Fruit fly (Drosophila melanogaster) whole organism, embryonic: ENCODE results near the gene tipE.
A peak's percentile ranks its signal among the peaks of the same experiment; 100 is the strongest.

Source experiments
- Aef1 ChIP-seq: fragments of 200-800 bp; sonication (Bioruptor generic); IDR thresholded peaks from 3 replicates; pipeline ENCODE4 v1.3.6; 2022; ENCODE audit warnings: missing biosample characterization, missing genetic modification characterization
- Atf6 ChIP-seq: fragments of 200-800 bp; sonication (Bioruptor generic); IDR thresholded peaks from 2 replicates; pipeline ENCODE4 v1.3.6; 2022; ENCODE audit warnings: missing biosample characterization, missing genetic modification characterization
- Bdp1 ChIP-seq: fragments of 200-800 bp; sonication (Bioruptor generic); optimal IDR thresholded peaks from 3 replicates; lab custom pipeline; 2016; ENCODE audit warnings: missing biosample characterization, missing genetic modification characterization
- BtbVII ChIP-seq: fragments of 200-800 bp; sonication (Bioruptor generic); optimal IDR thresholded peaks from 3 replicates; lab custom pipeline; 2017; ENCODE audit warnings: missing biosample characterization, mild to moderate bottlenecking, missing genetic modification characterization
- CG10147 ChIP-seq: fragments of 200-800 bp; sonication (Bioruptor generic); optimal IDR thresholded peaks from 2 replicates; lab custom pipeline; 2019; ENCODE audit warnings: missing biosample characterization, mild to moderate bottlenecking, missing genetic modification characterization, moderate library complexity
- CG11560 ChIP-seq: fragments of 200-800 bp; sonication (Bioruptor generic); IDR thresholded peaks from 3 replicates; pipeline ENCODE4 v1.3.6; 2022; ENCODE audit warnings: missing biosample characterization, missing genetic modification characterization
- CG12219 ChIP-seq: fragments of 200-800 bp; sonication (Bioruptor generic); optimal IDR thresholded peaks from 3 replicates; lab custom pipeline; 2018; ENCODE audit warnings: missing biosample characterization, mild to moderate bottlenecking, missing genetic modification characterization
- CG13123 ChIP-seq: fragments of 200-800 bp; sonication (Bioruptor generic); optimal IDR thresholded peaks from 2 replicates; lab custom pipeline; 2016; ENCODE audit warnings: missing biosample characterization, missing genetic modification characterization
- CG13624 ChIP-seq: fragments of 200-800 bp; sonication (Bioruptor generic); optimal IDR thresholded peaks from 2 replicates; lab custom pipeline; 2016; ENCODE audit warnings: missing biosample characterization, missing genetic modification characterization
- CG14441 ChIP-seq: fragments of 200-800 bp; sonication (Bioruptor generic); IDR thresholded peaks from 2 replicates; pipeline ENCODE4 v1.3.6; 2022; ENCODE audit warnings: missing biosample characterization, missing genetic modification characterization
- CG1602 ChIP-seq: fragments of 200-800 bp; sonication (Bioruptor generic); optimal IDR thresholded peaks from 3 replicates; lab custom pipeline; 2016; ENCODE audit warnings: missing biosample characterization, missing genetic modification characterization
- CG16813 ChIP-seq: fragments of 200-800 bp; sonication (Bioruptor generic); IDR thresholded peaks from 3 replicates; pipeline ENCODE4 v1.3.6; 2022; ENCODE audit warnings: missing biosample characterization, missing genetic modification characterization; ENCODE audit not compliant: partially characterized antibody
- CG31365 ChIP-seq: fragments of 200-800 bp; sonication (Bioruptor generic); optimal IDR thresholded peaks from 2 replicates; lab custom pipeline; 2018; ENCODE audit warnings: missing biosample characterization, mild to moderate bottlenecking, missing genetic modification characterization
- CG34376 ChIP-seq: fragments of 200-800 bp; sonication (Bioruptor generic); optimal IDR thresholded peaks from 2 replicates; lab custom pipeline; 2018; ENCODE audit warnings: missing biosample characterization, mild to moderate bottlenecking, missing genetic modification characterization
- CG3838 ChIP-seq: fragments of 200-800 bp; sonication (Bioruptor generic); optimal IDR thresholded peaks from 3 replicates; lab custom pipeline; 2016; ENCODE audit warnings: missing biosample characterization, missing genetic modification characterization
- CG6175 ChIP-seq: fragments of 200-800 bp; sonication (Bioruptor generic); IDR thresholded peaks from 3 replicates; pipeline ENCODE4 v1.3.6; 2022; ENCODE audit warnings: missing biosample characterization, missing genetic modification characterization
- CG7928 ChIP-seq: fragments of 200-800 bp; sonication (Bioruptor generic); optimal IDR thresholded peaks from 2 replicates; lab custom pipeline; 2017; ENCODE audit warnings: missing biosample characterization, mild to moderate bottlenecking, missing genetic modification characterization
- CG8359 ChIP-seq: fragments of 200-800 bp; sonication (Bioruptor generic); optimal IDR thresholded peaks from 2 replicates; lab custom pipeline; 2017; ENCODE audit warnings: missing biosample characterization, mild to moderate bottlenecking, missing genetic modification characterization, borderline replicate concordance
- CrebB ChIP-seq: fragments of 200-800 bp; sonication (Bioruptor generic); optimal IDR thresholded peaks from 3 replicates; lab custom pipeline; 2018; ENCODE audit warnings: missing biosample characterization, mild to moderate bottlenecking, missing genetic modification characterization
- D19A ChIP-seq: fragments of 200-800 bp; optimal IDR thresholded peaks from 3 replicates; lab custom pipeline; 2019; ENCODE audit warnings: missing biosample characterization, mild to moderate bottlenecking, missing genetic modification characterization, moderate library complexity
- Dfd ChIP-seq, 2 experiments: fragments of >200 bp; optimal IDR thresholded peaks; 2 replicates each; lab custom pipeline; 2017; ENCODE audit warnings: missing biosample characterization in 2 of 2, missing genetic modification characterization in 2 of 2
- Doc2 ChIP-seq: fragments of 200-800 bp; sonication (Bioruptor generic); IDR thresholded peaks from 2 replicates; pipeline ENCODE4 v1.3.6; 2022; ENCODE audit warnings: missing biosample characterization, missing genetic modification characterization
- Hr78 ChIP-seq, 2 experiments: fragments of 200-800 bp in 1 of 2; fragments of >200 bp in 1 of 2; sonication (Bioruptor generic) in 1 of 2; optimal IDR thresholded peaks; 2 replicates each; lab custom pipeline; 2017 to 2019; ENCODE audit warnings: missing biosample characterization in 2 of 2, missing genetic modification characterization in 2 of 2, mild to moderate bottlenecking in 1 of 2, moderate library complexity in 1 of 2
- Kr ChIP-seq: fragments of 200-800 bp; sonication (Bioruptor generic); optimal IDR thresholded peaks from 2 replicates; lab custom pipeline; 2017; ENCODE audit warnings: missing biosample characterization, mild to moderate bottlenecking, missing genetic modification characterization
- Meics ChIP-seq: fragments of 200-800 bp; sonication (Bioruptor generic); optimal IDR thresholded peaks from 2 replicates; lab custom pipeline; 2017; ENCODE audit warnings: missing biosample characterization, mild to moderate bottlenecking, missing genetic modification characterization
- Mrtf ChIP-seq: fragments of 200-800 bp; sonication (Bioruptor generic); IDR thresholded peaks from 3 replicates; pipeline ENCODE4 v1.3.6; 2022; ENCODE audit warnings: missing biosample characterization, missing genetic modification characterization
- Ssrp ChIP-seq: fragments of 200-800 bp; sonication (Bioruptor generic); optimal IDR thresholded peaks from 2 replicates; lab custom pipeline; 2018; ENCODE audit warnings: missing biosample characterization, mild to moderate bottlenecking, missing genetic modification characterization, moderate library complexity
- Trl ChIP-seq, 3 experiments: fragments of >200 bp in 2 of 3; fragments of 200-800 bp in 1 of 3; sonication (Bioruptor generic) in 1 of 3; optimal IDR thresholded peaks; 2 replicates in 1 of 3; 3 replicates in 2 of 3; lab custom pipeline; 2016 to 2017; ENCODE audit warnings: missing biosample characterization in 1 of 3, missing genetic modification characterization in 1 of 3
- caup ChIP-seq: fragments of 200-800 bp; sonication (Bioruptor generic); optimal IDR thresholded peaks from 3 replicates; lab custom pipeline; 2017; ENCODE audit warnings: missing biosample characterization, mild to moderate bottlenecking, missing genetic modification characterization, moderate library complexity; ENCODE audit not compliant: severe bottlenecking
- dysf ChIP-seq: fragments of 200-800 bp; sonication (Bioruptor generic); IDR thresholded peaks from 3 replicates; pipeline ENCODE4 v1.3.6; 2022; ENCODE audit warnings: missing biosample characterization, missing genetic modification characterization
- fd3F ChIP-seq: fragments of 200-800 bp; sonication (Bioruptor generic); optimal IDR thresholded peaks from 2 replicates; lab custom pipeline; 2018; ENCODE audit warnings: missing biosample characterization, mild to moderate bottlenecking, missing genetic modification characterization, moderate library complexity
- gce ChIP-seq: fragments of 200-800 bp; sonication (Bioruptor generic); IDR thresholded peaks from 3 replicates; pipeline ENCODE4 v1.3.6; 2022; ENCODE audit warnings: missing biosample characterization, missing genetic modification characterization
- jing ChIP-seq: fragments of 200-800 bp; sonication (Bioruptor generic); optimal IDR thresholded peaks from 2 replicates; lab custom pipeline; 2018; ENCODE audit warnings: missing biosample characterization, mild to moderate bottlenecking, missing genetic modification characterization
- maf-S ChIP-seq: fragments of 200-800 bp; sonication (Bioruptor generic); optimal IDR thresholded peaks from 2 replicates; lab custom pipeline; 2016; ENCODE audit warnings: missing biosample characterization, missing genetic modification characterization
- nau ChIP-seq: fragments of 200-800 bp; sonication (Bioruptor generic); optimal IDR thresholded peaks from 3 replicates; lab custom pipeline; 2017; ENCODE audit warnings: missing biosample characterization, mild to moderate bottlenecking, missing genetic modification characterization, missing genetic modification reagents
- nom ChIP-seq: fragments of 200-800 bp; sonication (Bioruptor generic); optimal IDR thresholded peaks from 2 replicates; lab custom pipeline; 2017; ENCODE audit warnings: missing biosample characterization, missing genetic modification characterization, mild to moderate bottlenecking, moderate library complexity, missing genetic modification reagents
- oc ChIP-seq: fragments of 200-800 bp; sonication (Bioruptor generic); optimal IDR thresholded peaks from 2 replicates; lab custom pipeline; 2018; ENCODE audit warnings: missing biosample characterization, mild to moderate bottlenecking, missing genetic modification characterization, moderate library complexity
- p53 ChIP-seq: fragments of 200-800 bp; sonication (Bioruptor generic); optimal IDR thresholded peaks from 2 replicates; lab custom pipeline; 2016; ENCODE audit warnings: missing biosample characterization, missing genetic modification characterization
- pum ChIP-seq: fragments of 200-800 bp; sonication (Bioruptor generic); optimal IDR thresholded peaks from 2 replicates; lab custom pipeline; 2016; ENCODE audit warnings: missing biosample characterization, missing genetic modification characterization
- ranshi ChIP-seq: fragments of 200-800 bp; sonication (Bioruptor generic); IDR thresholded peaks from 2 replicates; pipeline ENCODE4 v1.3.6; 2022; ENCODE audit warnings: missing biosample characterization, missing genetic modification characterization
- row ChIP-seq: fragments of 200-800 bp; sonication (Bioruptor generic); IDR thresholded peaks from 3 replicates; pipeline ENCODE4 v1.3.6; 2022; ENCODE audit warnings: missing biosample characterization, missing genetic modification characterization
- sqz ChIP-seq: fragments of 200-800 bp; sonication (Bioruptor generic); optimal IDR thresholded peaks from 3 replicates; lab custom pipeline; 2018; ENCODE audit warnings: missing biosample characterization, mild to moderate bottlenecking, missing genetic modification characterization
- tin ChIP-seq: fragments of 200-800 bp; sonication (Bioruptor generic); optimal IDR thresholded peaks from 3 replicates; lab custom pipeline; 2016; ENCODE audit warnings: missing biosample characterization, missing genetic modification characterization
- trem ChIP-seq: fragments of 200-800 bp; optimal IDR thresholded peaks from 3 replicates; lab custom pipeline; 2019; ENCODE audit warnings: missing biosample characterization, mild to moderate bottlenecking, missing genetic modification characterization, moderate library complexity
- trh ChIP-seq: fragments of 200-800 bp; sonication (Bioruptor generic); optimal IDR thresholded peaks from 2 replicates; lab custom pipeline; 2016; ENCODE audit warnings: missing biosample characterization, missing genetic modification characterization
- unpg ChIP-seq: fragments of 200-800 bp; sonication (Bioruptor generic); optimal IDR thresholded peaks from 3 replicates; lab custom pipeline; 2018; ENCODE audit warnings: missing biosample characterization, mild to moderate bottlenecking, missing genetic modification characterization, moderate library complexity
- wor ChIP-seq: fragments of 200-800 bp; sonication (Bioruptor generic); IDR thresholded peaks from 2 replicates; pipeline ENCODE4 v1.3.6; 2022; ENCODE audit warnings: missing biosample characterization, missing genetic modification characterization
- yki ChIP-seq: fragments of >200 bp; optimal IDR thresholded peaks from 3 replicates; lab custom pipeline; 2018
- z ChIP-seq: fragments of 200-800 bp; sonication (Bioruptor generic); IDR thresholded peaks from 3 replicates; pipeline ENCODE4 v1.3.6; 2022; ENCODE audit warnings: missing biosample characterization, missing genetic modification characterization

Gene tipE

dm6 chr3L:4228187-4228836, 40.0 kb downstream of the tipE start (continued):
- peak; percentile 39 for TF ChIP-seq Kr (GFP tag; lab: Kevin White, UChicago)
- peak; percentile 97 for TF ChIP-seq row (GFP tag; lab: Robert Waterston, UW)
- peak; percentile 80 for TF ChIP-seq CG11560 (tag; lab: Robert Waterston, UW)
- TF ChIP-seq Ssrp (tag; lab: Kevin White, UChicago) = peak; percentile 96
- TF ChIP-seq Dfd (GFP tag; optimal IDR thresholded peaks at IDR 0.05; lab: Kevin White, UChicago) = no peak
- peak; percentile 83 for TF ChIP-seq p53 (GFP tag; lab: Kevin White, UChicago)
- peak; percentile 95 for TF ChIP-seq Aef1 (GFP tag; lab: Robert Waterston, UW)
- peak; percentile 73; the same call in 1 of the 2 replicates for TF ChIP-seq Doc2 (GFP tag; lab: Robert Waterston, UW)
- TF ChIP-seq wor = peak; percentile 95
- TF ChIP-seq BtbVII = peak; percentile 90
- TF ChIP-seq z (GFP tag; lab: Robert Waterston, UW) = peak; percentile 73
- peak; percentile 84 for TF ChIP-seq Bdp1 (GFP tag; lab: Kevin White, UChicago)
- TF ChIP-seq CrebB = peak; percentile 93
- no peak for TF ChIP-seq CG16813 (GFP tag; lab: Robert Waterston, UW)
- TF ChIP-seq pum (GFP tag; lab: Kevin White, UChicago) = peak; percentile 96
- TF ChIP-seq CG14441 (GFP tag; lab: Robert Waterston, UW) = peak; percentile 96
- TF ChIP-seq Hr78 (GFP tag; optimal IDR thresholded peaks at IDR 0.05; lab: Kevin White, UChicago) = peak in 1 of 2 experiments; percentile 92
- TF ChIP-seq fd3F (GFP tag; lab: Kevin White, UChicago) = peak; percentile 84
- TF ChIP-seq jing (GFP tag; lab: Kevin White, UChicago) = peak; percentile 97
- peak; percentile 90 for TF ChIP-seq CG13624
- peak; percentile 88 for TF ChIP-seq CG10147
- TF ChIP-seq Atf6 (GFP tag; lab: Robert Waterston, UW) = peak; percentile 91
- peak; percentile 96 for TF ChIP-seq ranshi
- peak; percentile 87 for TF ChIP-seq CG3838 (GFP tag; lab: Kevin White, UChicago)
- peak; percentile 94 for TF ChIP-seq D19A
- peak; percentile 98 for TF ChIP-seq nom (GFP tag; lab: Kevin White, UChicago)
- TF ChIP-seq CG8359 (GFP tag; lab: Kevin White, UChicago) = peak; percentile 91
- peak; percentile 97 for TF ChIP-seq unpg (GFP tag; lab: Kevin White, UChicago)
- peak; percentile 94 for TF ChIP-seq CG1602
- peak; percentile 98 for TF ChIP-seq gce (GFP tag; lab: Robert Waterston, UW)
- TF ChIP-seq maf-S (GFP tag; lab: Kevin White, UChicago) = peak; percentile 91
- peak; percentile 97 for TF ChIP-seq tin (GFP tag; lab: Kevin White, UChicago)
- TF ChIP-seq oc (tag; lab: Kevin White, UChicago) = peak; percentile 97
- TF ChIP-seq caup (GFP tag; lab: Kevin White, UChicago) = peak; percentile 90
- no peak for TF ChIP-seq yki (lab: Kevin White, UChicago)
- peak; percentile 76 for TF ChIP-seq CG31365 (tag; lab: Kevin White, UChicago)
- TF ChIP-seq CG7928 = peak; percentile 61
- TF ChIP-seq nau (GFP tag; lab: Kevin White, UChicago) = peak; percentile 94
- TF ChIP-seq CG6175 (GFP tag; lab: Robert Waterston, UW) = peak; percentile 58; the same call in 2 of the 3 replicates
- peak; percentile 91 for TF ChIP-seq CG13123 (GFP tag; lab: Kevin White, UChicago)
- TF ChIP-seq CG34376 (GFP tag; lab: Kevin White, UChicago) = peak; percentile 68
- peak; percentile 97 for TF ChIP-seq dysf
- peak; percentile 94 for TF ChIP-seq trem (tag; lab: Kevin White, UChicago)
- TF ChIP-seq trh = peak; percentile 89
- TF ChIP-seq Meics (GFP tag; lab: Kevin White, UChicago) = peak; percentile 82
- peak; percentile 92 for TF ChIP-seq sqz
- TF ChIP-seq Mrtf (GFP tag; lab: Robert Waterston, UW) = peak; percentile 96
- TF ChIP-seq CG12219 (GFP tag; lab: Kevin White, UChicago) = peak; percentile 97
- no peak for TF ChIP-seq Trl (optimal IDR thresholded peaks at IDR 0.05; lab: Kevin White, UChicago)
- TF ChIP-seq Trl (GFP tag; optimal IDR thresholded peaks at IDR 0.05; lab: Kevin White, UChicago) = peak; percentile 94
